Worm (Caenorhabditis elegans) whole organism, late embryonic: ENCODE data around the gene ugt-10.

ENCODE experiments used
- Y22D7AL.16 ChIP-seq: sonication (generic microtip); optimal IDR thresholded peaks from 2 replicates; lab custom pipeline; 2016; ENCODE audit warnings: missing genetic modification characterization, missing compliant biosample characterization
- ceh-14 ChIP-seq: sonication (generic microtip); optimal IDR thresholded peaks from 2 replicates; lab custom pipeline; 2016; ENCODE audit warnings: missing genotype, missing genetic modification characterization, missing compliant biosample characterization
- elt-2 ChIP-seq: sonication (generic microtip); optimal IDR thresholded peaks from 2 replicates; lab custom pipeline; 2016; ENCODE audit warnings: missing genetic modification reagents, missing genetic modification characterization, missing compliant biosample characterization
- pros-1 ChIP-seq: fragments of 150-350 bp; optimal IDR thresholded peaks from 2 replicates; lab custom pipeline; 2014; ENCODE audit warnings: missing biosample characterization, missing genetic modification reagents, missing genetic modification characterization
- unc-86 ChIP-seq: sonication (generic microtip); optimal IDR thresholded peaks from 2 replicates; lab custom pipeline; 2016; ENCODE audit warnings: missing genetic modification characterization, missing compliant biosample characterization

ce11 chrV:4937337-4937736 lies 37.4 kb upstream of the ugt-10 start:
- TF ChIP-seq unc-86 (no peak), elt-2 (tag; lab: Kevin White, UChicago) (no peak), Y22D7AL.16 (tag; lab: Kevin White, UChicago) (no peak), ceh-14 (tag; lab: Kevin White, UChicago) (no peak), pros-1 (tag; lab: Kevin White, UChicago) (no peak)
